Fruit fly (Drosophila melanogaster) whole organism, embryonic: Measurements from ENCODE around the gene spidey.

Experiments
- B-H2 ChIP-seq: fragments of 200-800 bp; sonication (Bioruptor generic); optimal IDR thresholded peaks from 2 replicates; lab custom pipeline; 2018; ENCODE audit warnings: missing biosample characterization, mild to moderate bottlenecking, missing genetic modification characterization
- C15 ChIP-seq: fragments of 200-800 bp; sonication (Bioruptor generic); IDR thresholded peaks from 3 replicates; pipeline ENCODE4 v1.3.6; 2022; ENCODE audit warnings: missing biosample characterization, missing genetic modification characterization
- CG10267 ChIP-seq: fragments of 200-800 bp; sonication (Bioruptor generic); optimal IDR thresholded peaks from 2 replicates; lab custom pipeline; 2018; ENCODE audit warnings: missing biosample characterization, mild to moderate bottlenecking, missing genetic modification characterization, moderate library complexity
- CG12744 ChIP-seq: fragments of 200-800 bp; sonication (Bioruptor generic); optimal IDR thresholded peaks from 2 replicates; lab custom pipeline; 2016; ENCODE audit warnings: missing biosample characterization, missing genetic modification characterization
- CG12942 ChIP-seq: fragments of 200-800 bp; sonication (Bioruptor generic); optimal IDR thresholded peaks from 3 replicates; lab custom pipeline; 2016; ENCODE audit warnings: missing biosample characterization, missing genetic modification characterization
- CG13296 ChIP-seq: fragments of 200-800 bp; sonication (Bioruptor generic); optimal IDR thresholded peaks from 3 replicates; lab custom pipeline; 2018; ENCODE audit warnings: missing biosample characterization, mild to moderate bottlenecking, missing genetic modification characterization
- CG16779 ChIP-seq: fragments of 200-800 bp; sonication (Bioruptor generic); IDR thresholded peaks from 2 replicates; pipeline ENCODE4 v1.3.6; 2022; ENCODE audit warnings: missing biosample characterization, missing genetic modification characterization
- CG17328 ChIP-seq: fragments of 200-800 bp; sonication (Bioruptor generic); IDR thresholded peaks from 2 replicates; pipeline ENCODE4 v1.3.6; 2022; ENCODE audit warnings: missing biosample characterization, missing genetic modification characterization
- CG2129 ChIP-seq: fragments of 200-800 bp; sonication (Bioruptor generic); IDR thresholded peaks from 2 replicates; pipeline ENCODE4 v1.3.6; 2022; ENCODE audit warnings: missing biosample characterization, missing genetic modification characterization; ENCODE audit not compliant: partially characterized antibody
- CG2202 ChIP-seq: fragments of 200-800 bp; sonication (Bioruptor generic); optimal IDR thresholded peaks from 2 replicates; lab custom pipeline; 2018; ENCODE audit warnings: missing biosample characterization, mild to moderate bottlenecking, missing genetic modification characterization
- CG32772 ChIP-seq: fragments of 200-800 bp; sonication (Bioruptor generic); IDR thresholded peaks from 2 replicates; pipeline ENCODE4 v1.3.6; 2022; ENCODE audit warnings: missing biosample characterization, missing genetic modification characterization
- CG34376 ChIP-seq: fragments of 200-800 bp; sonication (Bioruptor generic); optimal IDR thresholded peaks from 2 replicates; lab custom pipeline; 2018; ENCODE audit warnings: missing biosample characterization, mild to moderate bottlenecking, missing genetic modification characterization
- CG4360 ChIP-seq: fragments of 200-800 bp; sonication (Bioruptor generic); IDR thresholded peaks from 2 replicates; pipeline ENCODE4 v1.3.6; 2022; ENCODE audit warnings: missing biosample characterization, missing genetic modification characterization
- CG43689 ChIP-seq: fragments of 200-800 bp; sonication (Bioruptor generic); IDR thresholded peaks from 2 replicates; pipeline ENCODE4 v1.3.6; 2022; ENCODE audit warnings: missing biosample characterization, missing genetic modification characterization
- CG4730 ChIP-seq: fragments of 200-800 bp; sonication (Bioruptor generic); IDR thresholded peaks from 2 replicates; pipeline ENCODE4 v1.3.6; 2022; ENCODE audit warnings: missing biosample characterization, missing genetic modification characterization
- CG5245 ChIP-seq: fragments of 200-800 bp; sonication (Bioruptor generic); optimal IDR thresholded peaks from 3 replicates; lab custom pipeline; 2016; ENCODE audit warnings: missing biosample characterization, missing genetic modification characterization
- CG6791 ChIP-seq: fragments of 200-800 bp; sonication (Bioruptor generic); IDR thresholded peaks from 3 replicates; pipeline ENCODE4 v1.3.6; 2022; ENCODE audit warnings: missing biosample characterization, missing genetic modification characterization; ENCODE audit not compliant: partially characterized antibody
- CG6813 ChIP-seq: fragments of 200-800 bp; sonication (Bioruptor generic); optimal IDR thresholded peaks from 2 replicates; lab custom pipeline; 2017; ENCODE audit warnings: missing biosample characterization, missing genetic modification characterization, mild to moderate bottlenecking, moderate library complexity, missing genetic modification reagents
- CG7839 ChIP-seq: fragments of 200-800 bp; sonication (Bioruptor generic); optimal IDR thresholded peaks from 3 replicates; lab custom pipeline; 2018; ENCODE audit warnings: missing biosample characterization, mild to moderate bottlenecking, missing genetic modification characterization, moderate library complexity
- Dad ChIP-seq: fragments of 200-800 bp; sonication (Bioruptor generic); optimal IDR thresholded peaks from 3 replicates; lab custom pipeline; 2016; ENCODE audit warnings: missing biosample characterization, missing genetic modification characterization
- Hr3 ChIP-seq: fragments of 200-800 bp; sonication (Bioruptor generic); optimal IDR thresholded peaks from 3 replicates; lab custom pipeline; 2016; ENCODE audit warnings: missing biosample characterization, missing genetic modification characterization
- Mes4 ChIP-seq: fragments of 200-800 bp; sonication (Bioruptor generic); optimal IDR thresholded peaks from 2 replicates; lab custom pipeline; 2016; ENCODE audit warnings: missing biosample characterization, missing genetic modification characterization
- Mrtf ChIP-seq: fragments of 200-800 bp; sonication (Bioruptor generic); IDR thresholded peaks from 3 replicates; pipeline ENCODE4 v1.3.6; 2022; ENCODE audit warnings: missing biosample characterization, missing genetic modification characterization
- NC2β ChIP-seq: fragments of 200-800 bp; sonication (Bioruptor generic); optimal IDR thresholded peaks from 2 replicates; lab custom pipeline; 2016; ENCODE audit warnings: missing biosample characterization, missing genetic modification characterization
- Xbp1 ChIP-seq: fragments of 200-800 bp; sonication (Bioruptor generic); optimal IDR thresholded peaks from 3 replicates; lab custom pipeline; 2016; ENCODE audit warnings: missing biosample characterization, mild to moderate bottlenecking, missing genetic modification characterization
- aop ChIP-seq: fragments of 200-800 bp; sonication (Bioruptor generic); IDR thresholded peaks from 2 replicates; pipeline ENCODE4 v1.3.6; 2022; ENCODE audit warnings: missing biosample characterization, missing genetic modification characterization
- ato ChIP-seq: fragments of 200-800 bp; sonication (Bioruptor generic); IDR thresholded peaks from 2 replicates; pipeline ENCODE4 v1.3.6; 2022; ENCODE audit warnings: missing biosample characterization, missing genetic modification characterization; ENCODE audit not compliant: partially characterized antibody
- cwo ChIP-seq: fragments of 200-800 bp; sonication (Bioruptor generic); optimal IDR thresholded peaks from 3 replicates; lab custom pipeline; 2017; ENCODE audit warnings: missing biosample characterization, missing genetic modification characterization, mild to moderate bottlenecking, moderate library complexity, missing genetic modification reagents
- dimm ChIP-seq: fragments of 200-800 bp; sonication (Bioruptor generic); IDR thresholded peaks from 2 replicates; pipeline ENCODE4 v1.3.6; 2022; ENCODE audit warnings: missing biosample characterization, missing genetic modification characterization
- dysf ChIP-seq: fragments of 200-800 bp; sonication (Bioruptor generic); IDR thresholded peaks from 3 replicates; pipeline ENCODE4 v1.3.6; 2022; ENCODE audit warnings: missing biosample characterization, missing genetic modification characterization
- ftz-f1 ChIP-seq: fragments of 200-800 bp; sonication (Bioruptor generic); optimal IDR thresholded peaks from 2 replicates; lab custom pipeline; 2016; ENCODE audit warnings: missing biosample characterization, missing genetic modification characterization
- fu2 ChIP-seq: fragments of 200-800 bp; sonication (Bioruptor generic); optimal IDR thresholded peaks from 2 replicates; lab custom pipeline; 2016; ENCODE audit warnings: missing biosample characterization, missing genetic modification characterization
- gcm ChIP-seq: fragments of 200-800 bp; sonication (Bioruptor generic); optimal IDR thresholded peaks from 2 replicates; lab custom pipeline; 2019; ENCODE audit warnings: missing biosample characterization, mild to moderate bottlenecking, missing genetic modification characterization, moderate library complexity
- gem ChIP-seq: fragments of 200-800 bp; sonication (Bioruptor generic); optimal IDR thresholded peaks from 2 replicates; lab custom pipeline; 2019; ENCODE audit warnings: missing biosample characterization, mild to moderate bottlenecking, missing genetic modification characterization, moderate library complexity
- grn ChIP-seq: fragments of 200-800 bp; sonication (Bioruptor generic); optimal IDR thresholded peaks from 3 replicates; lab custom pipeline; 2017; ENCODE audit warnings: missing biosample characterization, missing genetic modification characterization
- hbn ChIP-seq: fragments of 200-800 bp; sonication (Bioruptor generic); IDR thresholded peaks from 2 replicates; pipeline ENCODE4 v1.3.6; 2022; ENCODE audit warnings: missing biosample characterization, missing genetic modification characterization; ENCODE audit not compliant: partially characterized antibody
- her ChIP-seq: fragments of 200-800 bp; sonication (Bioruptor generic); optimal IDR thresholded peaks from 2 replicates; lab custom pipeline; 2016; ENCODE audit warnings: missing biosample characterization, missing genetic modification characterization
- jumu ChIP-seq: fragments of 200-800 bp; sonication (Bioruptor generic); optimal IDR thresholded peaks from 3 replicates; lab custom pipeline; 2016; ENCODE audit warnings: missing biosample characterization, missing genetic modification characterization
- kay ChIP-seq: fragments of 200-800 bp; sonication (Bioruptor generic); optimal IDR thresholded peaks from 2 replicates; lab custom pipeline; 2016; ENCODE audit warnings: missing biosample characterization, missing genetic modification characterization
- nom ChIP-seq: fragments of 200-800 bp; sonication (Bioruptor generic); optimal IDR thresholded peaks from 2 replicates; lab custom pipeline; 2017; ENCODE audit warnings: missing biosample characterization, missing genetic modification characterization, mild to moderate bottlenecking, moderate library complexity, missing genetic modification reagents
- peb ChIP-seq: fragments of 200-800 bp; sonication (Bioruptor generic); IDR thresholded peaks from 2 replicates; pipeline ENCODE4 v1.3.6; 2022; ENCODE audit warnings: missing biosample characterization, missing genetic modification characterization
- phol ChIP-seq: fragments of 200-800 bp; sonication (Bioruptor generic); optimal IDR thresholded peaks from 3 replicates; lab custom pipeline; 2018; ENCODE audit warnings: missing biosample characterization, mild to moderate bottlenecking, missing genetic modification characterization, moderate library complexity
- pita ChIP-seq: fragments of 200-800 bp; sonication (Bioruptor generic); optimal IDR thresholded peaks from 2 replicates; lab custom pipeline; 2017; ENCODE audit warnings: missing biosample characterization, mild to moderate bottlenecking, missing genetic modification characterization
- pzg ChIP-seq: fragments of 200-800 bp; sonication (Bioruptor generic); optimal IDR thresholded peaks from 3 replicates; lab custom pipeline; 2018; ENCODE audit warnings: missing biosample characterization, mild to moderate bottlenecking, missing genetic modification characterization, moderate library complexity
- seq ChIP-seq: fragments of 200-800 bp; sonication (Bioruptor generic); IDR thresholded peaks from 2 replicates; pipeline ENCODE4 v1.3.6; 2022; ENCODE audit warnings: missing biosample characterization, missing genetic modification characterization
- shn ChIP-seq: fragments of 200-800 bp; sonication (Bioruptor generic); optimal IDR thresholded peaks from 3 replicates; lab custom pipeline; 2016; ENCODE audit warnings: missing biosample characterization, missing genetic modification characterization
- trem ChIP-seq: fragments of 200-800 bp; optimal IDR thresholded peaks from 3 replicates; lab custom pipeline; 2019; ENCODE audit warnings: missing biosample characterization, mild to moderate bottlenecking, missing genetic modification characterization, moderate library complexity
- ttk ChIP-seq: fragments of 200-800 bp; sonication (Bioruptor generic); IDR thresholded peaks from 2 replicates; pipeline ENCODE4 v2.1.2; 2022; ENCODE audit warnings: missing biosample characterization, missing genetic modification characterization
- unc-4 ChIP-seq: fragments of 200-800 bp; sonication (Bioruptor generic); IDR thresholded peaks from 2 replicates; pipeline ENCODE4 v1.3.6; 2022; ENCODE audit warnings: missing biosample characterization, missing genetic modification characterization; ENCODE audit not compliant: partially characterized antibody

Gene spidey

DNA sequence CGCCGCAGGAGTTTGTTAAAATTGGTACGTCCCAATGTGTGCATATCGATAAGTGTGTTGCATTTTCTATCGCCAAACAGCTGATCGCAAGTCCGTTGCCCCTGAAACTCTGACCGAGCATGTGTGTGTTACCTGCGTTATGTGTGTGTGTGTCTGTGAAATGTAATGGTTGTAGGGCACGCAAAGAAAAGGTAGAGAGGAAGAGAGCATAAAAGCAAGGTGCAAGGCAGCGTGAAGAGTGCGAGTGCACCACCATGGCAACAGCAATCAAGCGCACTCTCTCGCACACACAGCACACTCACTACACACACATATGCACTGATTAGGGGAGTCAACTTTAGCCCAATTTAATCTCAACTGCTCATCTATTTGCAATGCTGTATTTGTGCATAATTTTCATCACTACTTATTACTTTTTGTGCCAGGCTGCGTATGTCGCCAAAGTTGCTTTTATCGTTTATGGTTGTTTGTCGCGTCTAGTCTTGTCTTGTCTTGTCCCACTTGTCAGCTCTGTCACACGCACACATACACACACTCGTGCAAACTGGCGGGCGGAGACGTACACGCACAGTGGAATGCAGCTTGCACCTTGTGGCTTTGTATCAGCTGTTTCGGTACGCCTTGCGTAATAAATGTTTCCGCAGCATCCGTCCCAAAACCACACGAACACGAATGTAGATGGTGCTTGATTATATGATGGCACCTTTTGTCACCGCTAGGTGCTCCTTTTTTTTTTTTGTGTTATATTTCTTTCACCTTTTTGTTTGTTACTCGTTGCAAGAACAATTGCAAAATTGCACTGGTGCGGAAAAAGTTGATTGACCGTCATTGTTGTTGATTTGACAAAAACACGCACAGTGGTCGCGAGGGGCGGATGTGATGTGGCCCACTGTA, 29.1 kb downstream of the spidey start (continued):
- TF ChIP-seq CG4360 (GFP tag; lab: Robert Waterston, UW): no peak
- TF ChIP-seq CG10267: peak; percentile 73
- TF ChIP-seq fu2: peak; percentile 40
- no peak for TF ChIP-seq pzg (GFP tag; lab: Kevin White, UChicago)
- peak; percentile 80 for TF ChIP-seq ttk (GFP tag; lab: Robert Waterston, UW)
- TF ChIP-seq dimm (GFP tag; lab: Robert Waterston, UW): peak; percentile 21; the same call in 1 of the 2 replicates
- TF ChIP-seq seq (GFP tag; lab: Robert Waterston, UW): peak; percentile 57
- no peak for TF ChIP-seq CG34376
- TF ChIP-seq CG7839 (tag; lab: Kevin White, UChicago): peak; percentile 87
- peak; percentile 58 for TF ChIP-seq cwo
- no peak for TF ChIP-seq CG2129 (GFP tag; lab: Robert Waterston, UW)
- TF ChIP-seq trem (tag; lab: Kevin White, UChicago): peak; percentile 58
- peak; percentile 89 for TF ChIP-seq gem (tag; lab: Kevin White, UChicago)
- TF ChIP-seq aop (GFP tag; lab: Robert Waterston, UW): no peak
- TF ChIP-seq B-H2 (GFP tag; lab: Kevin White, UChicago): no peak
- no peak for TF ChIP-seq grn (GFP tag; lab: Kevin White, UChicago)
- TF ChIP-seq C15: no peak; the same call in 2 of the 3 replicates
- no peak for TF ChIP-seq CG6791
- peak; percentile 40 for TF ChIP-seq nom (GFP tag; lab: Kevin White, UChicago)
- peak; percentile 89 for TF ChIP-seq jumu (GFP tag; lab: Kevin White, UChicago)
- peak; percentile 70 for TF ChIP-seq CG12942
- TF ChIP-seq CG12744 (GFP tag; lab: Kevin White, UChicago): no peak
- peak; percentile 80 for TF ChIP-seq Hr3
- peak; percentile 75; the same call in 2 of the 3 replicates for TF ChIP-seq dysf (GFP tag; lab: Robert Waterston, UW)
- TF ChIP-seq NC2β (GFP tag; lab: Kevin White, UChicago): peak; percentile 79
- TF ChIP-seq Mrtf (GFP tag; lab: Robert Waterston, UW): 0 out of 3 replicates have a peak, but pooled peaks have one; percentile 9
- peak; percentile 89 for TF ChIP-seq shn (GFP tag; lab: Kevin White, UChicago)
- peak; percentile 68 for TF ChIP-seq CG17328 (GFP tag; lab: Robert Waterston, UW)
- TF ChIP-seq CG16779 (GFP tag; lab: Robert Waterston, UW): no peak
- no peak for TF ChIP-seq hbn (GFP tag; lab: Robert Waterston, UW)
- peak; percentile 64 for TF ChIP-seq CG6813 (GFP tag; lab: Kevin White, UChicago)
- TF ChIP-seq CG4730 (GFP tag; lab: Robert Waterston, UW): peak; percentile 56
- TF ChIP-seq her: peak; percentile 53
- TF ChIP-seq pita (GFP tag; lab: Kevin White, UChicago): no peak
- TF ChIP-seq ato (GFP tag; lab: Robert Waterston, UW): no peak
- peak; percentile 75 for TF ChIP-seq peb (GFP tag; lab: Robert Waterston, UW)
- TF ChIP-seq CG5245 (GFP tag; lab: Kevin White, UChicago): peak; percentile 61
- TF ChIP-seq Xbp1 (GFP tag; lab: Kevin White, UChicago): peak; percentile 78
- TF ChIP-seq Dad (GFP tag; lab: Kevin White, UChicago): peak; percentile 59
- peak; percentile 76 for TF ChIP-seq CG32772 (GFP tag; lab: Robert Waterston, UW)
- TF ChIP-seq Mes4 (GFP tag; lab: Kevin White, UChicago): peak; percentile 87
- TF ChIP-seq ftz-f1 (GFP tag; lab: Kevin White, UChicago): no peak
- peak; percentile 33 for TF ChIP-seq kay (GFP tag; lab: Kevin White, UChicago)
- TF ChIP-seq gcm: peak; percentile 78
- peak; percentile 70 for TF ChIP-seq CG13296 (GFP tag; lab: Kevin White, UChicago)
- TF ChIP-seq CG43689 (GFP tag; lab: Robert Waterston, UW): no peak
- TF ChIP-seq phol: peak; percentile 92
- TF ChIP-seq CG2202 (tag; lab: Kevin White, UChicago): peak; percentile 73
- no peak for TF ChIP-seq unc-4 (GFP tag; lab: Robert Waterston, UW)
